Fruit fly (Drosophila melanogaster) whole organism, embryonic: ENCODE results near the gene CG9114.

Experiments used
- Awh ChIP-seq: fragments of 200-800 bp; sonication (Bioruptor generic); IDR thresholded peaks from 2 replicates; pipeline ENCODE4, ENCODE4 v1.3.6; 2022; ENCODE audit warnings: missing biosample characterization, missing genetic modification characterization
- Blimp-1 ChIP-seq: fragments of 200-800 bp; sonication (Bioruptor generic); optimal IDR thresholded peaks from 3 replicates; lab custom pipeline; 2018; ENCODE audit warnings: missing biosample characterization, missing genetic modification characterization, mild to moderate bottlenecking, moderate library complexity, missing genetic modification reagents
- BtbVII ChIP-seq: fragments of 200-800 bp; sonication (Bioruptor generic); optimal IDR thresholded peaks from 3 replicates; lab custom pipeline; 2017; ENCODE audit warnings: missing biosample characterization, mild to moderate bottlenecking, missing genetic modification characterization
- C15 ChIP-seq: fragments of 200-800 bp; sonication (Bioruptor generic); IDR thresholded peaks from 3 replicates; pipeline ENCODE4 v1.3.6; 2022; ENCODE audit warnings: missing biosample characterization, missing genetic modification characterization
- CG10274 ChIP-seq: fragments of 200-800 bp; sonication (Bioruptor generic); optimal IDR thresholded peaks from 3 replicates; lab custom pipeline; 2017; ENCODE audit warnings: missing biosample characterization, mild to moderate bottlenecking, missing genetic modification characterization
- CG10543 ChIP-seq: fragments of 200-800 bp; sonication (Bioruptor generic); optimal IDR thresholded peaks from 3 replicates; lab custom pipeline; 2017; ENCODE audit warnings: missing biosample characterization, mild to moderate bottlenecking, missing genetic modification characterization, moderate library complexity
- CG10654 ChIP-seq: fragments of 200-800 bp; sonication (Bioruptor generic); optimal IDR thresholded peaks from 2 replicates; lab custom pipeline; 2016; ENCODE audit warnings: missing biosample characterization, missing genetic modification characterization
- CG15696 ChIP-seq: fragments of 200-800 bp; sonication (Bioruptor generic); optimal IDR thresholded peaks from 2 replicates; lab custom pipeline; 2019; ENCODE audit warnings: missing biosample characterization, mild to moderate bottlenecking, missing genetic modification characterization, moderate library complexity
- CG1603 ChIP-seq: fragments of 200-800 bp; sonication (Bioruptor generic); optimal IDR thresholded peaks from 2 replicates; lab custom pipeline; 2019; ENCODE audit warnings: missing biosample characterization, mild to moderate bottlenecking, missing genetic modification characterization, moderate library complexity
- CG1647 ChIP-seq: fragments of 200-800 bp; sonication (Bioruptor generic); optimal IDR thresholded peaks from 3 replicates; lab custom pipeline; 2016; ENCODE audit warnings: missing biosample characterization, missing genetic modification characterization
- CG16779 ChIP-seq: fragments of 200-800 bp; sonication (Bioruptor generic); IDR thresholded peaks from 2 replicates; pipeline ENCODE4 v1.3.6; 2022; ENCODE audit warnings: missing biosample characterization, missing genetic modification characterization
- CG1832 ChIP-seq: fragments of 200-800 bp; sonication (Bioruptor generic); optimal IDR thresholded peaks from 2 replicates; lab custom pipeline; 2017; ENCODE audit warnings: missing biosample characterization, mild to moderate bottlenecking, missing genetic modification characterization, inconsistent platforms
- CG32767 ChIP-seq: fragments of 200-800 bp; sonication (Bioruptor generic); IDR thresholded peaks from 2 replicates; pipeline ENCODE4 v1.3.6; 2022; ENCODE audit warnings: missing biosample characterization, missing genetic modification characterization
- CG33557 ChIP-seq: fragments of 200-800 bp; sonication (Bioruptor generic); optimal IDR thresholded peaks from 2 replicates; lab custom pipeline; 2019; ENCODE audit warnings: missing biosample characterization, mild to moderate bottlenecking, missing genetic modification characterization, moderate library complexity
- CG3847 ChIP-seq: fragments of 200-800 bp; sonication (Bioruptor generic); IDR thresholded peaks from 2 replicates; pipeline ENCODE4 v1.3.6; 2022; ENCODE audit warnings: missing biosample characterization, missing genetic modification characterization
- CG42726 ChIP-seq: fragments of 200-800 bp; sonication (Bioruptor generic); IDR thresholded peaks from 2 replicates; pipeline ENCODE4 v1.3.6; 2022; ENCODE audit warnings: missing biosample characterization, missing genetic modification characterization; ENCODE audit not compliant: partially characterized antibody
- CG6683 ChIP-seq: fragments of 200-800 bp; sonication (Bioruptor generic); optimal IDR thresholded peaks from 2 replicates; lab custom pipeline; 2017; ENCODE audit warnings: missing biosample characterization, mild to moderate bottlenecking, missing genetic modification characterization, missing genetic modification reagents
- CG6689 ChIP-seq: fragments of 200-800 bp; sonication (Bioruptor generic); IDR thresholded peaks from 2 replicates; pipeline ENCODE4 v1.3.6; 2022; ENCODE audit warnings: missing biosample characterization, missing genetic modification characterization
- CG6854 ChIP-seq: fragments of 200-800 bp; sonication (Bioruptor generic); optimal IDR thresholded peaks from 3 replicates; lab custom pipeline; 2017; ENCODE audit warnings: missing biosample characterization, mild to moderate bottlenecking, missing genetic modification characterization
- CG7839 ChIP-seq: fragments of 200-800 bp; sonication (Bioruptor generic); optimal IDR thresholded peaks from 3 replicates; lab custom pipeline; 2018; ENCODE audit warnings: missing biosample characterization, mild to moderate bottlenecking, missing genetic modification characterization, moderate library complexity
- CG7928 ChIP-seq: fragments of 200-800 bp; sonication (Bioruptor generic); optimal IDR thresholded peaks from 2 replicates; lab custom pipeline; 2017; ENCODE audit warnings: missing biosample characterization, mild to moderate bottlenecking, missing genetic modification characterization
- CG8944 ChIP-seq: fragments of 200-800 bp; sonication (Bioruptor generic); optimal IDR thresholded peaks from 3 replicates; lab custom pipeline; 2016; ENCODE audit warnings: missing biosample characterization, missing genetic modification characterization
- D19B ChIP-seq: fragments of 200-800 bp; sonication (Bioruptor generic); optimal IDR thresholded peaks from 2 replicates; lab custom pipeline; 2017; ENCODE audit warnings: missing biosample characterization, mild to moderate bottlenecking, missing genetic modification characterization
- Dll ChIP-seq: fragments of 200-800 bp; sonication (Bioruptor generic); IDR thresholded peaks from 4 replicates; pipeline ENCODE4 v1.3.6; 2022; ENCODE audit warnings: missing biosample characterization, missing genetic modification characterization; ENCODE audit not compliant: partially characterized antibody
- E2f1 ChIP-seq: fragments of 200-800 bp; sonication (Bioruptor generic); IDR thresholded peaks from 2 replicates; pipeline ENCODE4 v1.3.6; 2022; ENCODE audit warnings: missing biosample characterization, missing genetic modification characterization
- Fer3 ChIP-seq: fragments of 200-800 bp; sonication (Bioruptor generic); optimal IDR thresholded peaks from 2 replicates; lab custom pipeline; 2018; ENCODE audit warnings: missing biosample characterization, mild to moderate bottlenecking, missing genetic modification characterization, moderate library complexity
- HLHmδ ChIP-seq: fragments of 200-800 bp; sonication (Bioruptor generic); optimal IDR thresholded peaks from 2 replicates; lab custom pipeline; 2018; ENCODE audit warnings: missing biosample characterization, mild to moderate bottlenecking, missing genetic modification characterization, moderate library complexity
- Hr39 ChIP-seq: fragments of >200 bp; optimal IDR thresholded peaks from 2 replicates; lab custom pipeline; 2017
- MBD-R2 ChIP-seq: fragments of 200-800 bp; sonication (Bioruptor generic); IDR thresholded peaks from 2 replicates; pipeline ENCODE4 v1.3.6; 2022; ENCODE audit warnings: missing biosample characterization, missing genetic modification characterization
- Med ChIP-seq: fragments of 200-800 bp; sonication (Bioruptor generic); peaks from one replicate; lab custom pipeline; 2016; ENCODE audit warnings: missing biosample characterization, missing genetic modification characterization, mild to moderate bottlenecking, inconsistent platforms, moderate library complexity
- Meics ChIP-seq: fragments of 200-800 bp; sonication (Bioruptor generic); optimal IDR thresholded peaks from 2 replicates; lab custom pipeline; 2017; ENCODE audit warnings: missing biosample characterization, mild to moderate bottlenecking, missing genetic modification characterization
- Myb ChIP-seq: fragments of 200-800 bp; sonication (Bioruptor generic); optimal IDR thresholded peaks from 2 replicates; lab custom pipeline; 2016; ENCODE audit warnings: missing biosample characterization, missing genetic modification characterization
- Neu2 ChIP-seq: fragments of 200-800 bp; sonication (Bioruptor generic); optimal IDR thresholded peaks from 3 replicates; lab custom pipeline; 2016; ENCODE audit warnings: missing biosample characterization, missing genetic modification characterization, borderline replicate concordance
- Sin3A ChIP-seq: fragments of >200 bp; optimal IDR thresholded peaks from 2 replicates; lab custom pipeline; 2018
- Xrp1 ChIP-seq: fragments of 200-800 bp; sonication (Bioruptor generic); IDR thresholded peaks from 2 replicates; pipeline ENCODE4 v1.3.6; 2022; ENCODE audit warnings: missing biosample characterization, missing genetic modification characterization
- btn ChIP-seq: fragments of 200-800 bp; sonication (Bioruptor generic); optimal IDR thresholded peaks from 2 replicates; lab custom pipeline; 2016; ENCODE audit warnings: missing biosample characterization, missing genetic modification characterization
- gfzf ChIP-seq: fragments of 200-800 bp; sonication (Bioruptor generic); optimal IDR thresholded peaks from 2 replicates; lab custom pipeline; 2016; ENCODE audit warnings: missing biosample characterization, mild to moderate bottlenecking, missing genetic modification characterization, moderate library complexity
- gsb ChIP-seq: fragments of 200-800 bp; sonication (Bioruptor generic); IDR thresholded peaks from 2 replicates; pipeline ENCODE4 v1.3.6; 2022; ENCODE audit warnings: missing biosample characterization, missing genetic modification characterization
- hkb ChIP-seq, 2 experiments: fragments of 200-800 bp in 1 of 2; fragments of >200 bp in 1 of 2; sonication (Bioruptor generic) in 1 of 2; IDR thresholded peaks in 1 of 2; optimal IDR thresholded peaks in 1 of 2; 2 replicates each; pipeline versions ENCODE4 v1.3.6 to Lab custom; 2017 to 2022; ENCODE audit warnings: missing biosample characterization in 1 of 2, missing genetic modification characterization in 1 of 2
- ken ChIP-seq: fragments of 200-800 bp; sonication (Bioruptor generic); IDR thresholded peaks from 3 replicates; pipeline ENCODE4 v1.3.6; 2022; ENCODE audit warnings: missing biosample characterization, missing genetic modification characterization
- lola ChIP-seq, 3 experiments: fragments of >200 bp in 2 of 3; fragments of 200-800 bp in 1 of 3; sonication (Bioruptor generic) in 1 of 3; optimal IDR thresholded peaks; 2 replicates each; lab custom pipeline; 2017 to 2019; ENCODE audit warnings: missing biosample characterization in 3 of 3, missing genetic modification characterization in 3 of 3, mild to moderate bottlenecking in 1 of 3, moderate library complexity in 1 of 3
- mld ChIP-seq: fragments of 200-800 bp; sonication (Bioruptor generic); IDR thresholded peaks from 3 replicates; pipeline ENCODE4 v1.3.6; 2022; ENCODE audit warnings: missing biosample characterization, missing genetic modification characterization; ENCODE audit not compliant: partially characterized antibody
- nerfin-1 ChIP-seq: fragments of 200-800 bp; sonication (Bioruptor generic); optimal IDR thresholded peaks from 3 replicates; lab custom pipeline; 2019; ENCODE audit warnings: missing biosample characterization, mild to moderate bottlenecking, missing genetic modification characterization, moderate library complexity
- phol ChIP-seq: fragments of 200-800 bp; sonication (Bioruptor generic); optimal IDR thresholded peaks from 3 replicates; lab custom pipeline; 2018; ENCODE audit warnings: missing biosample characterization, mild to moderate bottlenecking, missing genetic modification characterization, moderate library complexity
- ranshi ChIP-seq: fragments of 200-800 bp; sonication (Bioruptor generic); IDR thresholded peaks from 2 replicates; pipeline ENCODE4 v1.3.6; 2022; ENCODE audit warnings: missing biosample characterization, missing genetic modification characterization
- sr ChIP-seq: fragments of 200-800 bp; sonication (Bioruptor generic); IDR thresholded peaks from 3 replicates; pipeline ENCODE4 v1.3.6; 2022; ENCODE audit warnings: missing biosample characterization, missing genetic modification characterization
- toy ChIP-seq: fragments of 200-800 bp; sonication (Bioruptor generic); IDR thresholded peaks from 2 replicates; pipeline ENCODE4 v1.3.6; 2022; ENCODE audit warnings: missing biosample characterization, missing genetic modification characterization

CG9114 gene

DNA sequence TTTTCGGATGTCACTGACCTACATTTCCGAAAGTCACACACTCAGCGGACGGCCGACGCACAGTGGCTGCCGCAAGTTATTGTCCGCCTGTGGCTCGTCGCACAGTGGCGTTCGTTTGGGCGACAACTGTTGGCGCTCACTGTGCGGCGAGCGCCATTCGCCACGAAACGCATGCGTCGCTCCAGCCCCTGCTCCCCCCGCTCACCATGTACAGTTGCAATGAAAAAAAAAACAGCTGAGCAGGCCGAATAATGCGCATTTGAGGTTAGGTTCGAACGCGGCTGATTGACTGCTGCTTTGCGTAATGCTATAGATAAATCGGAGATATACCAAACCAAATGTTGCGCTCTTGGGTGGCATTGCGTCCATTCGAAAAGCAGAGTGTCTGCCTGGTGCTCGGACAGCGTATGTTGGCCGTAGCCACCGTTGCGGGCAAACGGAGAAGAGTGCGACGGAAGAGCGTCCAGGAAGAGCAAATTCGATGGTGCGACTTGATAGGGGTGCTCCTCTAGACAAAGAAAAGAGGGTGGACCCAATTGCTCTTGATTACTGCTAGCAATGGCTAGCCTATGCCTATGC lies 9.6 kb downstream of the CG9114 start (continued):
- TF ChIP-seq C15 (GFP tag; lab: Robert Waterston, UW) (peak; percentile 63; the same call in 1 of the 3 replicates), nerfin-1 (tag; lab: Kevin White, UChicago) (peak; percentile 49), gfzf (peak; percentile 21), CG1603 (tag; lab: Kevin White, UChicago) (peak; percentile 85), CG6689 (GFP tag; lab: Robert Waterston, UW) (peak; percentile 81), toy (GFP tag; lab: Robert Waterston, UW) (no peak), CG10543 (GFP tag; lab: Kevin White, UChicago) (peak; percentile 97), Meics (GFP tag; lab: Kevin White, UChicago) (peak; percentile 82), CG8944 (GFP tag; lab: Kevin White, UChicago) (peak; percentile 89)

DNA sequence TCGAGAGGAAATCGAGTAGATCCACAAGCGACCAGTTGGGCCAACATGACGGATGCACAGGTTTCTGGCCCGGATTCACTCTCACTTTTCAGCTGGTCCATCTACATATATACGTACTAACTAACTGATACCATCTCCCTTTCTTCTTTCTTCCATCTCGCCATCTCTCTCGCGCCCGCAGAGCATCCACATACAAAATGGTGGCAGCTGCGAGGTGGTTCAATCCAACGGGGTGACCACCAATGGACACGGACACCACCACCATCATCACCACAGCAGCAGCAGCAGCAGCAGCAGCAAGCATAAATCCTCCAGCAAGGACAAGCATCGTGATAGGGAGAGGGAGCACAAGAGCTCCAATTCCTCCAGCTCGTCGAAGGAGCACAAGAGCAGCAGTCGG lies 12.0 kb downstream of the CG9114 start:
- TF ChIP-seq Hr39 (lab: Kevin White, UChicago) (no peak), CG6854 (GFP tag; lab: Kevin White, UChicago) (no peak), CG16779 (GFP tag; lab: Robert Waterston, UW) (no peak), phol (tag; lab: Kevin White, UChicago) (peak; percentile 3), Myb (GFP tag; lab: Kevin White, UChicago) (no peak), CG7928 (GFP tag; lab: Kevin White, UChicago) (no peak), nerfin-1 (tag; lab: Kevin White, UChicago) (no peak), CG33557 (no peak), gsb (GFP tag; lab: Robert Waterston, UW) (no peak), CG32767 (GFP tag; lab: Robert Waterston, UW) (no peak), Blimp-1 (GFP tag; lab: Kevin White, UChicago) (peak; percentile 49), mld (GFP tag; lab: Robert Waterston, UW) (no peak), Xrp1 (no peak), CG15696 (tag; lab: Kevin White, UChicago) (no peak), CG7839 (tag; lab: Kevin White, UChicago) (no peak), Sin3A (no peak), CG3847 (no peak), CG6683 (GFP tag; lab: Kevin White, UChicago) (no peak), CG1832 (GFP tag; lab: Kevin White, UChicago) (peak; percentile 52), ranshi (GFP tag; lab: Robert Waterston, UW) (no peak), Dll (GFP tag; lab: Robert Waterston, UW) (no peak), Fer3 (tag; lab: Kevin White, UChicago) (no peak), D19B (GFP tag; lab: Kevin White, UChicago) (no peak), Awh (GFP tag; lab: Robert Waterston, UW) (no peak), Med (GFP tag; lab: Kevin White, UChicago) (peak; percentile 49), CG42726 (no peak), lola (GFP tag; optimal IDR thresholded peaks at IDR 0.05; lab: Kevin White, UChicago) (no peak), Neu2 (GFP tag; lab: Kevin White, UChicago) (peak; percentile 80), MBD-R2 (GFP tag; lab: Robert Waterston, UW) (no peak), ken (GFP tag; lab: Robert Waterston, UW) (no peak), hkb (optimal IDR thresholded peaks at IDR 0.05; lab: Kevin White, UChicago) (no peak), hkb (GFP tag; IDR thresholded peaks at IDR 0.05; lab: Robert Waterston, UW) (0 out of 2 replicates have a peak, but pooled peaks have one; percentile 0), BtbVII (no peak), E2f1 (GFP tag; lab: Robert Waterston, UW) (no peak), CG10274 (GFP tag; lab: Kevin White, UChicago) (no peak), CG10654 (no peak), CG1647 (GFP tag; lab: Kevin White, UChicago) (no peak), btn (no peak), sr (no peak), HLHmδ (GFP tag; lab: Kevin White, UChicago) (no peak)
